Worm (Caenorhabditis elegans) whole organism, L4 larva: ENCODE data around the gene sru-16.
"Not testable (repeated sequence)": the region's sequence is repeated elsewhere in the genome, so short reads cannot be mapped to it uniquely, and the experiment has no call there.

ENCODE experiments used
- ama-1 ChIP-seq: fragments of 150-350 bp; optimal IDR thresholded peaks from 2 replicates; lab custom pipeline; 2014; ENCODE audit warnings: inconsistent platforms, mixed read lengths
- gei-8 ChIP-seq: fragments of 200-800 bp; sonication (Bioruptor generic); optimal IDR thresholded peaks from 2 replicates; lab custom pipeline; 2018; ENCODE audit warnings: mild to moderate bottlenecking, missing genetic modification characterization, missing compliant biosample characterization
- mes-2 ChIP-seq: sonication (generic microtip); optimal IDR thresholded peaks from 2 replicates; lab custom pipeline; 2016; ENCODE audit warnings: missing genotype, mild to moderate bottlenecking, missing genetic modification characterization, missing compliant biosample characterization; ENCODE audit not compliant: poor library complexity, severe bottlenecking
- nhr-237 ChIP-seq: sonication (generic microtip); optimal IDR thresholded peaks from 2 replicates; lab custom pipeline; 2017; ENCODE audit warnings: missing biosample characterization, missing genetic modification characterization
- nhr-28 ChIP-seq: fragments of 150-350 bp; optimal IDR thresholded peaks from 2 replicates; lab custom pipeline; 2014; ENCODE audit warnings: missing biosample characterization, missing genetic modification characterization
- pha-4 ChIP-seq, 2 experiments: fragments of 150-350 bp in 1 of 2; fragments of 200-800 bp in 1 of 2; sonication (Bioruptor generic) in 1 of 2; IDR thresholded peaks in 1 of 2; optimal IDR thresholded peaks in 1 of 2; 2 replicates each; pipeline versions ENCODE4 v1.3.6 to Lab custom; 2014 to 2022; ENCODE audit warnings: missing genetic modification characterization in 2 of 2, missing genetic modification reagents in 2 of 2, missing biosample characterization in 1 of 2, missing compliant biosample characterization in 1 of 2
- sdz-12 ChIP-seq: fragments of 200-800 bp; sonication (Bioruptor generic); optimal IDR thresholded peaks from 2 replicates; lab custom pipeline; 2018; ENCODE audit warnings: mild to moderate bottlenecking, missing genetic modification characterization, missing compliant biosample characterization
- skn-1 ChIP-seq: fragments of 150-350 bp; optimal IDR thresholded peaks from 2 replicates; lab custom pipeline; 2014; ENCODE audit warnings: missing biosample characterization, missing genetic modification characterization
- unc-130 ChIP-seq: sonication (generic microtip); optimal IDR thresholded peaks from 2 replicates; lab custom pipeline; 2016; ENCODE audit warnings: missing genetic modification reagents, missing genetic modification characterization, missing compliant biosample characterization

ce11 chrIV:13578174-13578573 is 879 bp upstream of the sru-16 start, which contains the start of gene Y45F10B.8:
- not testable (repeated sequence) for TF ChIP-seq ama-1 (lab: Kevin White, UChicago); mes-2 (tag; lab: Kevin White, UChicago); gei-8 (GFP tag; lab: Kevin White, UChicago); sdz-12 (GFP tag; lab: Kevin White, UChicago); nhr-237; pha-4 (GFP tag; IDR thresholded peaks at IDR 0.05; lab: Robert Waterston, UW); pha-4 (tag; optimal IDR thresholded peaks at IDR 0.05; lab: Kevin White, UChicago); unc-130 (GFP tag; lab: Kevin White, UChicago); skn-1 (tag; lab: Kevin White, UChicago); nhr-28 (tag; lab: Kevin White, UChicago)
